Fruit fly (Drosophila melanogaster): ENCODE results near the gene CG9953.

The CG9953 gene

dm6 chr3L:6955254-6956229 lies 13.9 kb upstream of the CG9953 start, which contains the start of the genes CG10077 and CG9948 (continued):
- TF ChIP-seq B-H1 (GFP tag; IDR thresholded peaks at IDR 0.05) (peak; percentile 86), maf-S (GFP tag; optimal IDR thresholded peaks at IDR 0.05) (peak; percentile 35), CG2129 (GFP tag; IDR thresholded peaks at IDR 0.05; ENCODE audit: partially characterized antibody) (peak; percentile 64), sug (tag; optimal IDR thresholded peaks at IDR 0.05) (peak; percentile 87), CG34376 (GFP tag; optimal IDR thresholded peaks at IDR 0.05) (peak; percentile 77), Poxn (GFP tag; IDR thresholded peaks at IDR 0.05) (peak; percentile 66; the same call in 1 of the 2 replicates), Kr (GFP tag; optimal IDR thresholded peaks at IDR 0.05) (no peak), inv (GFP tag; IDR thresholded peaks at IDR 0.05; ENCODE audit: partially characterized antibody) (peak; percentile 63), CG6791 (GFP tag; IDR thresholded peaks at IDR 0.05; ENCODE audit: partially characterized antibody) (peak; percentile 80), CG4328 (GFP tag; optimal IDR thresholded peaks at IDR 0.05) (peak; percentile 81), tin (GFP tag; optimal IDR thresholded peaks at IDR 0.05) (peak; percentile 88), vnd (GFP tag; IDR thresholded peaks at IDR 0.05; ENCODE audit: partially characterized antibody) (peak; percentile 75), CG17802 (tag; optimal IDR thresholded peaks at IDR 0.05) (peak; percentile 55), so (GFP tag; IDR thresholded peaks at IDR 0.05) (peak; percentile 84), croc (GFP tag; conservative IDR thresholded peaks at IDR 0.05) (peak; percentile 86), dimm (GFP tag; IDR thresholded peaks at IDR 0.05) (peak; percentile 79), CG17612 (GFP tag; IDR thresholded peaks at IDR 0.05) (peak; percentile 79), CG9609 (GFP tag; optimal IDR thresholded peaks at IDR 0.05) (peak; percentile 22), Rfx (GFP tag; IDR thresholded peaks at IDR 0.05) (peak; percentile 94), slou (GFP tag; optimal IDR thresholded peaks at IDR 0.05) (peak; percentile 37), wor (GFP tag; IDR thresholded peaks at IDR 0.05) (peak; percentile 79), da (GFP tag; optimal IDR thresholded peaks at IDR 0.05) (peak; percentile 29), CG8944 (GFP tag; optimal IDR thresholded peaks at IDR 0.05) (peak; percentile 11), Myb (GFP tag; optimal IDR thresholded peaks at IDR 0.05) (peak; percentile 31), CG8765 (GFP tag; IDR thresholded peaks at IDR 0.05) (peak; percentile 79), CG6689 (GFP tag; IDR thresholded peaks at IDR 0.05) (peak; percentile 90), CG2120 (GFP tag; optimal IDR thresholded peaks at IDR 0.05) (peak; percentile 89), sc (optimal IDR thresholded peaks at IDR 0.05) (no peak), sc (GFP tag; optimal IDR thresholded peaks at IDR 0.05) (peak; percentile 74), CG11695 (GFP tag; IDR thresholded peaks at IDR 0.05) (peak; percentile 85), dan (GFP tag; IDR thresholded peaks at IDR 0.05) (no peak; the same call in 1 of the 2 replicates), CG13775 (GFP tag; optimal IDR thresholded peaks at IDR 0.05) (peak; percentile 85), sqz (GFP tag; optimal IDR thresholded peaks at IDR 0.05) (peak; percentile 83), ftz-f1 (GFP tag; optimal IDR thresholded peaks at IDR 0.05) (no peak), sr (GFP tag; IDR thresholded peaks at IDR 0.05) (0 out of 3 replicates have a peak, but pooled peaks have one; percentile 25), CG34422 (GFP tag; IDR thresholded peaks at IDR 0.05) (peak; percentile 94), sens-2 (GFP tag; IDR thresholded peaks at IDR 0.05) (peak; percentile 76; the same call in 1 of the 2 replicates), vvl (GFP tag; IDR thresholded peaks at IDR 0.05) (peak; percentile 96), HLHmδ (GFP tag; optimal IDR thresholded peaks at IDR 0.05) (no peak), MESR4 (GFP tag; optimal IDR thresholded peaks at IDR 0.05) (peak; percentile 92), CG12155 (GFP tag; optimal IDR thresholded peaks at IDR 0.05) (peak; percentile 80), sd (tag; optimal IDR thresholded peaks at IDR 0.05) (peak; percentile 98), Atf3 (GFP tag; optimal IDR thresholded peaks at IDR 0.05) (peak; percentile 7), Fer2 (tag; optimal IDR thresholded peaks at IDR 0.05) (peak; percentile 81), gcm2 (GFP tag; optimal IDR thresholded peaks at IDR 0.05) (peak; percentile 4), YL-1 (GFP tag; optimal IDR thresholded peaks at IDR 0.05) (peak; percentile 87), HLH54F (GFP tag; optimal IDR thresholded peaks at IDR 0.05) (peak; percentile 51), jing (GFP tag; optimal IDR thresholded peaks at IDR 0.05) (peak; percentile 64), tup (GFP tag; optimal IDR thresholded peaks at IDR 0.05) (peak; percentile 60)

All from whole organism, embryonic.